Fruit fly (Drosophila melanogaster) whole organism, embryonic: Measurements from ENCODE around the gene MED15.

Experiments
- BEAF-32 ChIP-seq: fragments of 200-800 bp; sonication (Bioruptor generic); optimal IDR thresholded peaks from 3 replicates; lab custom pipeline; 2017; ENCODE audit warnings: missing biosample characterization, missing genetic modification characterization, mild to moderate bottlenecking, moderate library complexity, missing genetic modification reagents
- CG10431 ChIP-seq: fragments of 200-800 bp; sonication (Bioruptor generic); optimal IDR thresholded peaks from 3 replicates; lab custom pipeline; 2018; ENCODE audit warnings: missing biosample characterization, mild to moderate bottlenecking, missing genetic modification characterization
- CG10543 ChIP-seq: fragments of 200-800 bp; sonication (Bioruptor generic); optimal IDR thresholded peaks from 3 replicates; lab custom pipeline; 2017; ENCODE audit warnings: missing biosample characterization, mild to moderate bottlenecking, missing genetic modification characterization, moderate library complexity
- CG11085 ChIP-seq: fragments of 200-800 bp; sonication (Bioruptor generic); IDR thresholded peaks from 2 replicates; pipeline ENCODE4 v1.3.6; 2022; ENCODE audit warnings: missing biosample characterization, missing genetic modification characterization
- CG11093 ChIP-seq: fragments of 200-800 bp; sonication (Bioruptor generic); IDR thresholded peaks from 3 replicates; pipeline ENCODE4 v1.3.6; 2022; ENCODE audit warnings: missing biosample characterization, missing genetic modification characterization
- CG12236 ChIP-seq: fragments of 200-800 bp; sonication (Bioruptor generic); optimal IDR thresholded peaks from 2 replicates; lab custom pipeline; 2016; ENCODE audit warnings: missing biosample characterization, missing genetic modification characterization
- CG1233 ChIP-seq: fragments of 200-800 bp; sonication (Bioruptor generic); optimal IDR thresholded peaks from 4 replicates; lab custom pipeline; 2018; ENCODE audit warnings: missing biosample characterization, mild to moderate bottlenecking, missing genetic modification characterization
- CG13624 ChIP-seq: fragments of 200-800 bp; sonication (Bioruptor generic); optimal IDR thresholded peaks from 2 replicates; lab custom pipeline; 2016; ENCODE audit warnings: missing biosample characterization, missing genetic modification characterization
- CG14014 ChIP-seq: fragments of 200-800 bp; sonication (Bioruptor generic); IDR thresholded peaks from 2 replicates; pipeline ENCODE4 v1.3.6; 2022; ENCODE audit warnings: missing biosample characterization, missing genetic modification characterization
- CG15011 ChIP-seq: fragments of 200-800 bp; sonication (Bioruptor generic); optimal IDR thresholded peaks from 3 replicates; lab custom pipeline; 2018; ENCODE audit warnings: missing biosample characterization, mild to moderate bottlenecking, missing genetic modification characterization
- CG16815 ChIP-seq: fragments of 200-800 bp; sonication (Bioruptor generic); optimal IDR thresholded peaks from 3 replicates; lab custom pipeline; 2017; ENCODE audit warnings: missing biosample characterization, mild to moderate bottlenecking, missing genetic modification characterization
- CG2199 ChIP-seq: fragments of 200-800 bp; sonication (Bioruptor generic); IDR thresholded peaks from 3 replicates; pipeline ENCODE4 v1.3.6; 2022; ENCODE audit warnings: missing biosample characterization, missing genetic modification characterization
- CG2875 ChIP-seq: fragments of 200-800 bp; sonication (Bioruptor generic); optimal IDR thresholded peaks from 2 replicates; lab custom pipeline; 2017; ENCODE audit warnings: missing biosample characterization, mild to moderate bottlenecking, missing genetic modification characterization, missing genetic modification reagents
- CG2889 ChIP-seq: fragments of 200-800 bp; sonication (Bioruptor generic); IDR thresholded peaks from 3 replicates; pipeline ENCODE4 v1.3.6; 2022; ENCODE audit warnings: missing biosample characterization, missing genetic modification characterization
- CG3838 ChIP-seq: fragments of 200-800 bp; sonication (Bioruptor generic); optimal IDR thresholded peaks from 3 replicates; lab custom pipeline; 2016; ENCODE audit warnings: missing biosample characterization, missing genetic modification characterization
- CG4360 ChIP-seq: fragments of 200-800 bp; sonication (Bioruptor generic); IDR thresholded peaks from 2 replicates; pipeline ENCODE4 v1.3.6; 2022; ENCODE audit warnings: missing biosample characterization, missing genetic modification characterization
- CG6175 ChIP-seq: fragments of 200-800 bp; sonication (Bioruptor generic); IDR thresholded peaks from 3 replicates; pipeline ENCODE4 v1.3.6; 2022; ENCODE audit warnings: missing biosample characterization, missing genetic modification characterization
- CG6683 ChIP-seq: fragments of 200-800 bp; sonication (Bioruptor generic); optimal IDR thresholded peaks from 2 replicates; lab custom pipeline; 2017; ENCODE audit warnings: missing biosample characterization, mild to moderate bottlenecking, missing genetic modification characterization, missing genetic modification reagents
- CG8944 ChIP-seq: fragments of 200-800 bp; sonication (Bioruptor generic); optimal IDR thresholded peaks from 3 replicates; lab custom pipeline; 2016; ENCODE audit warnings: missing biosample characterization, missing genetic modification characterization
- D19A ChIP-seq: fragments of 200-800 bp; optimal IDR thresholded peaks from 3 replicates; lab custom pipeline; 2019; ENCODE audit warnings: missing biosample characterization, mild to moderate bottlenecking, missing genetic modification characterization, moderate library complexity
- Dip2 ChIP-seq: fragments of 200-800 bp; sonication (Bioruptor generic); IDR thresholded peaks from 2 replicates; pipeline ENCODE4 v1.3.6; 2022; ENCODE audit warnings: missing biosample characterization, missing genetic modification characterization
- Ets65A ChIP-seq: fragments of 200-800 bp; sonication (Bioruptor generic); peaks from one replicate; lab custom pipeline; 2016; ENCODE audit warnings: missing biosample characterization, missing genetic modification characterization
- Lim3 ChIP-seq: fragments of 200-800 bp; sonication (Bioruptor generic); IDR thresholded peaks from 2 replicates; pipeline ENCODE4 v1.3.6; 2022; ENCODE audit warnings: missing biosample characterization, missing genetic modification characterization
- MESR4 ChIP-seq: fragments of 200-800 bp; sonication (Bioruptor generic); optimal IDR thresholded peaks from 2 replicates; lab custom pipeline; 2018; ENCODE audit warnings: missing biosample characterization, mild to moderate bottlenecking, missing genetic modification characterization, moderate library complexity
- NC2α ChIP-seq: fragments of 200-800 bp; sonication (Bioruptor generic); optimal IDR thresholded peaks from 2 replicates; lab custom pipeline; 2016; ENCODE audit warnings: missing biosample characterization, missing genetic modification characterization
- NK7.1 ChIP-seq: fragments of 200-800 bp; sonication (Bioruptor generic); optimal IDR thresholded peaks from 3 replicates; lab custom pipeline; 2016; ENCODE audit warnings: missing biosample characterization, missing genetic modification characterization
- Oaz ChIP-seq: fragments of 200-800 bp; sonication (Bioruptor generic); IDR thresholded peaks from 2 replicates; pipeline ENCODE4 v1.3.6; 2022; ENCODE audit warnings: missing biosample characterization, missing genetic modification characterization
- Sin3A ChIP-seq: fragments of >200 bp; optimal IDR thresholded peaks from 2 replicates; lab custom pipeline; 2018
- Spps ChIP-seq: fragments of 200-800 bp; sonication (Bioruptor generic); optimal IDR thresholded peaks from 2 replicates; lab custom pipeline; 2018; ENCODE audit warnings: missing biosample characterization, mild to moderate bottlenecking, missing genetic modification characterization
- Sry-β ChIP-seq: fragments of 200-800 bp; sonication (Bioruptor generic); optimal IDR thresholded peaks from 2 replicates; lab custom pipeline; 2018; ENCODE audit warnings: missing biosample characterization, mild to moderate bottlenecking, missing genetic modification characterization, moderate library complexity
- ap ChIP-seq: fragments of 200-800 bp; sonication (Bioruptor generic); IDR thresholded peaks from 2 replicates; pipeline ENCODE4 v1.3.6; 2022; ENCODE audit warnings: missing biosample characterization, missing genetic modification characterization
- dm ChIP-seq: fragments of 200-800 bp; sonication (Bioruptor generic); optimal IDR thresholded peaks from 3 replicates; lab custom pipeline; 2016; ENCODE audit warnings: missing biosample characterization, missing genetic modification characterization
- fd64A ChIP-seq: fragments of 200-800 bp; sonication (Bioruptor generic); optimal IDR thresholded peaks from 3 replicates; lab custom pipeline; 2018; ENCODE audit warnings: missing biosample characterization, mild to moderate bottlenecking, missing genetic modification characterization
- grau ChIP-seq: fragments of 200-800 bp; optimal IDR thresholded peaks from 3 replicates; lab custom pipeline; 2019; ENCODE audit warnings: missing biosample characterization, mild to moderate bottlenecking, missing genetic modification characterization, moderate library complexity
- h ChIP-seq: fragments of >200 bp; optimal IDR thresholded peaks from 2 replicates; lab custom pipeline; 2017
- hb ChIP-seq: fragments of 200-800 bp; sonication (Bioruptor generic); IDR thresholded peaks from 3 replicates; pipeline ENCODE4 v1.3.6; 2022; ENCODE audit warnings: missing biosample characterization, missing genetic modification characterization; ENCODE audit not compliant: partially characterized antibody
- jumu ChIP-seq: fragments of 200-800 bp; sonication (Bioruptor generic); optimal IDR thresholded peaks from 3 replicates; lab custom pipeline; 2016; ENCODE audit warnings: missing biosample characterization, missing genetic modification characterization
- knrl ChIP-seq: fragments of 200-800 bp; sonication (Bioruptor generic); IDR thresholded peaks from 3 replicates; pipeline ENCODE4 v1.3.6; 2022; ENCODE audit warnings: missing biosample characterization, missing genetic modification characterization; ENCODE audit not compliant: partially characterized antibody
- mld ChIP-seq: fragments of 200-800 bp; sonication (Bioruptor generic); IDR thresholded peaks from 3 replicates; pipeline ENCODE4 v1.3.6; 2022; ENCODE audit warnings: missing biosample characterization, missing genetic modification characterization; ENCODE audit not compliant: partially characterized antibody
- onecut ChIP-seq: fragments of 200-800 bp; sonication (Bioruptor generic); IDR thresholded peaks from 2 replicates; pipeline ENCODE4 v1.3.6; 2022; ENCODE audit warnings: missing biosample characterization, missing genetic modification characterization
- otp ChIP-seq: fragments of 200-800 bp; sonication (Bioruptor generic); IDR thresholded peaks from 3 replicates; pipeline ENCODE4, ENCODE4 v1.3.6; 2022; ENCODE audit warnings: missing biosample characterization, missing genetic modification characterization
- peb ChIP-seq: fragments of 200-800 bp; sonication (Bioruptor generic); IDR thresholded peaks from 2 replicates; pipeline ENCODE4 v1.3.6; 2022; ENCODE audit warnings: missing biosample characterization, missing genetic modification characterization
- pfk ChIP-seq: fragments of 200-800 bp; sonication (Bioruptor generic); optimal IDR thresholded peaks from 2 replicates; lab custom pipeline; 2018; ENCODE audit warnings: missing biosample characterization, mild to moderate bottlenecking, missing genetic modification characterization, moderate library complexity
- pzg ChIP-seq: fragments of 200-800 bp; sonication (Bioruptor generic); optimal IDR thresholded peaks from 3 replicates; lab custom pipeline; 2018; ENCODE audit warnings: missing biosample characterization, mild to moderate bottlenecking, missing genetic modification characterization, moderate library complexity
- ro ChIP-seq: fragments of 200-800 bp; sonication (Bioruptor generic); IDR thresholded peaks from 2 replicates; pipeline ENCODE4 v1.3.6; 2022; ENCODE audit warnings: missing biosample characterization, missing genetic modification characterization
- row ChIP-seq: fragments of 200-800 bp; sonication (Bioruptor generic); IDR thresholded peaks from 3 replicates; pipeline ENCODE4 v1.3.6; 2022; ENCODE audit warnings: missing biosample characterization, missing genetic modification characterization
- slp2 ChIP-seq: fragments of 200-800 bp; sonication (Bioruptor generic); optimal IDR thresholded peaks from 2 replicates; lab custom pipeline; 2016; ENCODE audit warnings: missing biosample characterization, missing genetic modification characterization
- stwl ChIP-seq: fragments of 200-800 bp; sonication (Bioruptor generic); optimal IDR thresholded peaks from 3 replicates; lab custom pipeline; 2018; ENCODE audit warnings: missing biosample characterization, mild to moderate bottlenecking, missing genetic modification characterization, moderate library complexity
- tin ChIP-seq: fragments of 200-800 bp; sonication (Bioruptor generic); optimal IDR thresholded peaks from 3 replicates; lab custom pipeline; 2016; ENCODE audit warnings: missing biosample characterization, missing genetic modification characterization
- tna ChIP-seq: fragments of 200-800 bp; sonication (Bioruptor generic); IDR thresholded peaks from 2 replicates; pipeline ENCODE4 v1.3.6; 2022; ENCODE audit warnings: missing biosample characterization, missing genetic modification characterization; ENCODE audit not compliant: partially characterized antibody
- trem ChIP-seq: fragments of 200-800 bp; optimal IDR thresholded peaks from 3 replicates; lab custom pipeline; 2019; ENCODE audit warnings: missing biosample characterization, mild to moderate bottlenecking, missing genetic modification characterization, moderate library complexity
- zen ChIP-seq: fragments of 200-800 bp; sonication (Bioruptor generic); optimal IDR thresholded peaks from 3 replicates; lab custom pipeline; 2018; ENCODE audit warnings: missing biosample characterization, mild to moderate bottlenecking, missing genetic modification characterization, moderate library complexity

Gene MED15

DNA sequence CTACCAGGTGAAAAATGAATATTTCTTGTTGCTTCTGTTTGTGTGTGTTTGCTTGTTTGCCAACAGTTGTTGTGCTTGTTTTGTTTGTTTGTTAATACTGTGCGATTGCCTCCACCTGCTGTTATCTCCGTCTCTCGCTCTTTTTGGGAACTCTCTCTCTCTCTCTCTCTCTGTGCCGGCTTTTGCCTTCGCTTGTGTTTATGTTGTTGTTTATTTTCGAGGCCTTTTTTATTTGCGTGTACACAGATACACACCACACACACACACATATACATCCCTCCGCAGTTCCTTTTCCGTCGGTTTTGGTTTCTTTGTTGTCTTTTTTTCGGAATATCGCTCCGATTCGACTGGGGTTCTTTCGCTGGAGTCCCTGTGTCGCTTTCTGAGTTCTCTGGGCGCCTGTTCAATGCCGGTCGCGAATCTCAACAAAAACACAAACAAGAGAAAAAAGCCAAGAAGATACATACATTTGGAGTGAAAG, 37.8 kb downstream of the MED15 start (continued):
- TF ChIP-seq onecut (GFP tag; lab: Robert Waterston, UW) (peak; percentile 76), CG11093 (no peak), CG6683 (GFP tag; lab: Kevin White, UChicago) (peak; percentile 28), hb (GFP tag; lab: Robert Waterston, UW) (no peak), BEAF-32 (no peak), CG12236 (GFP tag; lab: Kevin White, UChicago) (peak; percentile 88), Sry-β (GFP tag; lab: Kevin White, UChicago) (peak; percentile 65), CG15011 (GFP tag; lab: Kevin White, UChicago) (peak; percentile 68), tna (GFP tag; lab: Robert Waterston, UW) (no peak), CG13624 (GFP tag; lab: Kevin White, UChicago) (peak; percentile 27), ap (GFP tag; lab: Robert Waterston, UW) (no peak), Sin3A (lab: Kevin White, UChicago) (no peak), NK7.1 (peak; percentile 70), Oaz (GFP tag; lab: Robert Waterston, UW) (no peak), CG10543 (GFP tag; lab: Kevin White, UChicago) (peak; percentile 79), D19A (tag; lab: Kevin White, UChicago) (peak; percentile 55), CG2199 (GFP tag; lab: Robert Waterston, UW) (no peak; the same call in 1 of the 3 replicates), slp2 (GFP tag; lab: Kevin White, UChicago) (peak; percentile 57), tin (GFP tag; lab: Kevin White, UChicago) (peak; percentile 28), CG14014 (GFP tag; lab: Robert Waterston, UW) (peak; percentile 31; the same call in 1 of the 2 replicates), pzg (GFP tag; lab: Kevin White, UChicago) (no peak), CG2889 (GFP tag; lab: Robert Waterston, UW) (no peak), Lim3 (GFP tag; lab: Robert Waterston, UW) (no peak), CG11085 (GFP tag; lab: Robert Waterston, UW) (no peak), ro (no peak), jumu (GFP tag; lab: Kevin White, UChicago) (peak; percentile 12), mld (GFP tag; lab: Robert Waterston, UW) (no peak), otp (GFP tag; lab: Robert Waterston, UW) (peak; percentile 47; the same call in 1 of the 3 replicates), CG4360 (GFP tag; lab: Robert Waterston, UW) (peak; percentile 90), CG3838 (GFP tag; lab: Kevin White, UChicago) (peak; percentile 76), CG16815 (GFP tag; lab: Kevin White, UChicago) (peak; percentile 7), MESR4 (no peak), pfk (GFP tag; lab: Kevin White, UChicago) (peak; percentile 58), row (peak; percentile 7; the same call in 1 of the 3 replicates), CG8944 (GFP tag; lab: Kevin White, UChicago) (peak; percentile 31), zen (peak; percentile 80), CG2875 (GFP tag; lab: Kevin White, UChicago) (peak; percentile 89), trem (tag; lab: Kevin White, UChicago) (peak; percentile 51), Spps (tag; lab: Kevin White, UChicago) (peak; percentile 71), fd64A (GFP tag; lab: Kevin White, UChicago) (peak; percentile 90), knrl (GFP tag; lab: Robert Waterston, UW) (no peak), dm (GFP tag; lab: Kevin White, UChicago) (peak; percentile 45), grau (tag; lab: Kevin White, UChicago) (peak; percentile 44), Dip2 (GFP tag; lab: Robert Waterston, UW) (no peak), stwl (tag; lab: Kevin White, UChicago) (peak; percentile 70), NC2α (GFP tag; lab: Kevin White, UChicago) (peak; percentile 75), peb (GFP tag; lab: Robert Waterston, UW) (0 out of 2 replicates have a peak, but pooled peaks have one; percentile 12), CG6175 (GFP tag; lab: Robert Waterston, UW) (no peak), CG10431 (peak; percentile 81), CG1233 (GFP tag; lab: Kevin White, UChicago) (peak; percentile 76), h (lab: Kevin White, UChicago) (no peak), Ets65A (GFP tag; lab: Kevin White, UChicago) (no peak)
